Worm (Caenorhabditis elegans) whole organism, midembryonic: ENCODE measurements around the gene spp-7.

Experiments
- cog-1 ChIP-seq: sonication (generic microtip); optimal IDR thresholded peaks from 2 replicates; lab custom pipeline; 2016; ENCODE audit warnings: missing genetic modification characterization, missing compliant biosample characterization
- flt-1 ChIP-seq: fragments of 200-800 bp; sonication (Bioruptor generic); IDR thresholded peaks from 2 replicates; pipeline ENCODE4 v1.3.6; 2022; ENCODE audit warnings: missing genetic modification characterization, missing compliant biosample characterization
- ref-1 ChIP-seq: fragments of 200-800 bp; sonication (Bioruptor generic); conservative IDR thresholded peaks from 2 replicates; pipeline ENCODE4 v1.3.6; 2022; ENCODE audit warnings: missing genetic modification reagents, missing genetic modification characterization, missing compliant biosample characterization

- no peak for TF ChIP-seq cog-1 (tag; lab: Kevin White, UChicago)
- TF ChIP-seq flt-1 (GFP tag; lab: Robert Waterston, UW): no peak
- no peak for TF ChIP-seq ref-1 (GFP tag; lab: Robert Waterston, UW)
These were observed 46.7 kb downstream of the spp-7 start for ce11 chrIV:5368860-5369259.
